Fruit fly (Drosophila melanogaster): ENCODE results near the gene CG7872.

Gene CG7872

DNA sequence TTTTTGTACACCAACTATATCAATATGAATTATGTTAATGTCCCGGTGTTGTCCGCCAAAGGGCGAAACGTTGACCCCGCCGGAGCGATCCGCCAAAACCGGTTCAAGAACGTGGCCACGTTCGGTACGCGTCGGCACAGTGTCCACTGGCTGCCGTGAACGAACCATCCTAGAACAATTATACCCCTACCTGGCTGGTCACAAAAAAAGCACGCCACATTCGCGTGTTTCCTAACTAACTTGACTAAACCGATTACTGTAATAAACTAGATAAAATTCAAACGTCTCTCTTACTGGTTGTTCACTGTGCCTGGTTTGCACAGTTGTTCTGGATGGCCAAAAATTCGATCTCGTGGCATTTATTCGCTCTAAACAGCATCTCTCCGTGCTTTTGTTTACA lies 1.6 kb downstream of the CG7872 start (continued):
- TF ChIP-seq D19A (tag; optimal IDR thresholded peaks at IDR 0.05) = peak; percentile 80
- TF ChIP-seq cas (GFP tag; IDR thresholded peaks at IDR 0.05) = peak; percentile 89
- peak; percentile 90 for TF ChIP-seq H15 (GFP tag; IDR thresholded peaks at IDR 0.05)
- TF ChIP-seq CG13775 (GFP tag; optimal IDR thresholded peaks at IDR 0.05) = peak; percentile 87
- TF ChIP-seq HLH54F (GFP tag; optimal IDR thresholded peaks at IDR 0.05) = peak; percentile 94
- peak; percentile 92 for TF ChIP-seq Mad (GFP tag; optimal IDR thresholded peaks at IDR 0.05)
- TF ChIP-seq CG18619 (GFP tag; optimal IDR thresholded peaks at IDR 0.05) = peak; percentile 89
- no peak for TF ChIP-seq pita (GFP tag; optimal IDR thresholded peaks at IDR 0.05)
- TF ChIP-seq inv (GFP tag; IDR thresholded peaks at IDR 0.05; ENCODE audit: partially characterized antibody) = no peak
- TF ChIP-seq Kr (GFP tag; optimal IDR thresholded peaks at IDR 0.05) = no peak
- peak; percentile 27 for TF ChIP-seq TFAM (GFP tag; optimal IDR thresholded peaks at IDR 0.05)
- TF ChIP-seq otp (GFP tag; IDR thresholded peaks at IDR 0.05) = peak; percentile 93
- TF ChIP-seq wdn (GFP tag; IDR thresholded peaks at IDR 0.05) = peak; percentile 90
- peak; percentile 83 for TF ChIP-seq fu2 (GFP tag; optimal IDR thresholded peaks at IDR 0.05)
- peak; percentile 8 for TF ChIP-seq BEAF-32 (GFP tag; optimal IDR thresholded peaks at IDR 0.05)
- no peak for TF ChIP-seq fru (optimal IDR thresholded peaks at IDR 0.05)
- TF ChIP-seq ken (GFP tag; IDR thresholded peaks at IDR 0.05) = peak; percentile 91
- TF ChIP-seq Camta (GFP tag; optimal IDR thresholded peaks at IDR 0.05) = peak; percentile 88
- no peak for TF ChIP-seq CG16813 (GFP tag; IDR thresholded peaks at IDR 0.05; ENCODE audit: partially characterized antibody)
- peak; percentile 82 for TF ChIP-seq CG6254 (GFP tag; optimal IDR thresholded peaks at IDR 0.05)
- peak; percentile 61 for TF ChIP-seq trh (GFP tag; optimal IDR thresholded peaks at IDR 0.05)
- TF ChIP-seq disco-r (GFP tag; optimal IDR thresholded peaks at IDR 0.05) = peak; percentile 74
- TF ChIP-seq CG9797 (GFP tag; optimal IDR thresholded peaks at IDR 0.05) = peak; percentile 13
- peak; percentile 76 for TF ChIP-seq CG3407 (GFP tag; optimal IDR thresholded peaks at IDR 0.05)
- peak; percentile 92 for TF ChIP-seq CG7372 (GFP tag; IDR thresholded peaks at IDR 0.05)
- TF ChIP-seq Ada2b (GFP tag; IDR thresholded peaks at IDR 0.05) = peak; percentile 95
- TF ChIP-seq CG14014 (GFP tag; IDR thresholded peaks at IDR 0.05) = peak; percentile 94
- TF ChIP-seq ATbp (GFP tag; optimal IDR thresholded peaks at IDR 0.05) = peak; percentile 85
- TF ChIP-seq CG32532 (GFP tag; IDR thresholded peaks at IDR 0.05) = peak; percentile 97
- TF ChIP-seq Ets65A (GFP tag) = peak; percentile 97
- TF ChIP-seq wek (GFP tag; optimal IDR thresholded peaks at IDR 0.05) = peak; percentile 64
- TF ChIP-seq Spps (tag; optimal IDR thresholded peaks at IDR 0.05) = peak; percentile 68
- TF ChIP-seq Fer1 (GFP tag; optimal IDR thresholded peaks at IDR 0.05) = peak; percentile 91
- peak; percentile 5 for TF ChIP-seq gfzf (GFP tag; optimal IDR thresholded peaks at IDR 0.05)
- no peak for TF ChIP-seq pan (optimal IDR thresholded peaks at IDR 0.05)
- peak in 1 of 2 experiments; percentile 93 for TF ChIP-seq pan (GFP tag; optimal IDR thresholded peaks at IDR 0.05 in 1 of 2, IDR thresholded peaks at IDR 0.05 in 1 of 2)
- peak; percentile 59 for TF ChIP-seq Elba2 (GFP tag; optimal IDR thresholded peaks at IDR 0.05)
- no peak for TF ChIP-seq pfk (GFP tag; optimal IDR thresholded peaks at IDR 0.05)
- TF ChIP-seq Neu2 (GFP tag; optimal IDR thresholded peaks at IDR 0.05; ENCODE audit: borderline replicate concordance) = peak; percentile 40
- peak; percentile 85 for TF ChIP-seq fd96Cb (tag; optimal IDR thresholded peaks at IDR 0.05)
- TF ChIP-seq C15 (GFP tag; IDR thresholded peaks at IDR 0.05) = peak; percentile 75; the same call in 2 of the 3 replicates
- peak; percentile 89 for TF ChIP-seq CG8944 (GFP tag; optimal IDR thresholded peaks at IDR 0.05)
- TF ChIP-seq Oli (tag; optimal IDR thresholded peaks at IDR 0.05) = peak; percentile 89
- TF ChIP-seq tll (GFP tag; optimal IDR thresholded peaks at IDR 0.05) = no peak
- TF ChIP-seq Sox100B (GFP tag; optimal IDR thresholded peaks at IDR 0.05) = no peak
- peak; percentile 90 for TF ChIP-seq pho (GFP tag; optimal IDR thresholded peaks at IDR 0.05)
- peak; percentile 84 for TF ChIP-seq Ravus (GFP tag; IDR thresholded peaks at IDR 0.05)
- peak; percentile 49 for TF ChIP-seq CG2116 (GFP tag; optimal IDR thresholded peaks at IDR 0.05)
- peak; percentile 82 for TF ChIP-seq tup (GFP tag; optimal IDR thresholded peaks at IDR 0.05)
- peak; percentile 95 for TF ChIP-seq rib (GFP tag; IDR thresholded peaks at IDR 0.05)
- peak; percentile 95 for TF ChIP-seq lmd (GFP tag; IDR thresholded peaks at IDR 0.05)
- TF ChIP-seq grau (tag; optimal IDR thresholded peaks at IDR 0.05) = peak; percentile 98

Measured in whole organism, embryonic.